Fruit fly (Drosophila melanogaster): ENCODE measurements around the gene CG11134.

CG11134 gene

DNA sequence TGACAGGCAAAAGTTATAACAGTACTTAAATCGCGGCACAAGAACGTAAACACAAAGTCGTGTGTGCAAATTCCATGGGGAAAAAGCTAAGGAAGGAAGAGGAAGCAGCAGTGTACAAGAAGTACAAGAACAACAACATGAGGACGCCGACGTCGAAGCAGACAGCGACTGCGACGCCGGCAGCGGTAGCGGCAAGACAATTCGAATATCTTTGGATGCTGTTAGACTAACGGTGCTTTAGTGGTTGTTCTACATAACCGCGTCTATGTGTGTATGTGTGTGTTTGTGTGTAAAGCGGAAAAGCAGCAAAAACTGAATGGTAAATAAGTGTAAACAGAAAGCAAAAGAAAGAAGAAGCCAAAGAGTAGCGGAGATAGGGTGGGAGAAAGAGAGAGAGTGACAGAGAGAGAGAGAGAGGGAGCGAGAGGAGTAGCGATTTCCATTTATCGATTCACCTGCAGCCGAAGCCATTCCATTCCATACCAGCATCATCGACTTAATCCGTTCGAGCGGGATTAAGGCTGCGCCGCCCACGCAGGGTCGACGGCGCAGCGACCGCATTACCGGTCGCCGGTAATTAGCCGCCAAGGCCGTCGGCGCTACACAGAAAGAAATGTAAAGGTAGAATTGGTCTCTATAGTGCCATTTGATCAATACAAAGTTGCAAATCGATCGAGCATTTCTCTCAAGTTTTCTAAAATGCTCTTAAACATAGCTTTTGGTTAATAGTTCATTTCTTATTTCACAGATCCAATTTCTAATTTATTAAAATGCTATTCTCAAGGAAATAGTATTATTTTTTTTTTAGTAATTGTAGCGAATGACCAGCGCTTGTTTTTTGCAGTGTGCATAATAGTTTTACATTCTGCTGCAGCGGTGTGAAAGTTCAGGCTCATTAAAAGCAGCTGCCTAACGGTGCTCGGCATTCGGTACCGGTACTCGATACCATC, 46.5 kb downstream of the CG11134 start (continued):
- no peak for TF ChIP-seq CG8089 (GFP tag; optimal IDR thresholded peaks at IDR 0.05)
- peak; percentile 10; the same call in 1 of the 2 replicates for TF ChIP-seq CG32772 (GFP tag; IDR thresholded peaks at IDR 0.05)
- TF ChIP-seq CG4617 (GFP tag; optimal IDR thresholded peaks at IDR 0.05; ENCODE audit: borderline replicate concordance): no peak
- no peak for TF ChIP-seq sqz (GFP tag; optimal IDR thresholded peaks at IDR 0.05)
- no peak for TF ChIP-seq sima (GFP tag; optimal IDR thresholded peaks at IDR 0.05)
- TF ChIP-seq Mes4 (GFP tag; optimal IDR thresholded peaks at IDR 0.05): no peak
- peak; percentile 73 for TF ChIP-seq CG31441 (GFP tag; IDR thresholded peaks at IDR 0.05)
- TF ChIP-seq Sox100B (GFP tag; optimal IDR thresholded peaks at IDR 0.05): peak; percentile 71
- TF ChIP-seq Lhr (GFP tag; optimal IDR thresholded peaks at IDR 0.05): peak; percentile 21
- TF ChIP-seq fu2 (GFP tag; optimal IDR thresholded peaks at IDR 0.05): no peak
- no peak for TF ChIP-seq jigr1 (GFP tag; IDR thresholded peaks at IDR 0.05)
- peak; percentile 40 for TF ChIP-seq nerfin-1 (tag; optimal IDR thresholded peaks at IDR 0.05)
- TF ChIP-seq Elba2 (GFP tag; optimal IDR thresholded peaks at IDR 0.05): no peak
- no peak for TF ChIP-seq dimm (GFP tag; IDR thresholded peaks at IDR 0.05)
- TF ChIP-seq tx (GFP tag; optimal IDR thresholded peaks at IDR 0.05): no peak
- TF ChIP-seq CG12659 (GFP tag; optimal IDR thresholded peaks at IDR 0.05): peak; percentile 30
- peak; percentile 24 for TF ChIP-seq CG6654 (GFP tag; optimal IDR thresholded peaks at IDR 0.05)
- TF ChIP-seq NC2β (GFP tag; optimal IDR thresholded peaks at IDR 0.05): no peak
- no peak for TF ChIP-seq CG13123 (GFP tag; optimal IDR thresholded peaks at IDR 0.05)
- TF ChIP-seq CrebB (tag; optimal IDR thresholded peaks at IDR 0.05): no peak
- TF ChIP-seq Jarid2 (GFP tag; optimal IDR thresholded peaks at IDR 0.05): no peak
- TF ChIP-seq bowl (GFP tag; IDR thresholded peaks at IDR 0.05): no peak
- TF ChIP-seq Bgb (GFP tag; IDR thresholded peaks at IDR 0.05; ENCODE audit: partially characterized antibody): no peak
- peak; percentile 25 for TF ChIP-seq gcm (GFP tag; optimal IDR thresholded peaks at IDR 0.05)
- no peak for TF ChIP-seq CG4282 (GFP tag; optimal IDR thresholded peaks at IDR 0.05)
- TF ChIP-seq run (tag; optimal IDR thresholded peaks at IDR 0.05): no peak
- TF ChIP-seq CG11093 (GFP tag; IDR thresholded peaks at IDR 0.05): no peak
- no peak for TF ChIP-seq MTF-1 (GFP tag; optimal IDR thresholded peaks at IDR 0.05; ENCODE audit: borderline replicate concordance)
- no peak for TF ChIP-seq CG43689 (GFP tag; IDR thresholded peaks at IDR 0.05)
- TF ChIP-seq CG13775 (GFP tag; optimal IDR thresholded peaks at IDR 0.05): peak; percentile 16
- no peak for TF ChIP-seq hkb (optimal IDR thresholded peaks at IDR 0.05)
- peak; percentile 59 for TF ChIP-seq hkb (GFP tag; IDR thresholded peaks at IDR 0.05)
- TF ChIP-seq chm (GFP tag; IDR thresholded peaks at IDR 0.05): no peak
- no peak for TF ChIP-seq Rx (GFP tag; IDR thresholded peaks at IDR 0.05)
- TF ChIP-seq GATAe (GFP tag; conservative IDR thresholded peaks at IDR 0.05): no peak
- peak; percentile 58 for TF ChIP-seq CG7556 (GFP tag; optimal IDR thresholded peaks at IDR 0.05)
- TF ChIP-seq NC2α (GFP tag; optimal IDR thresholded peaks at IDR 0.05): no peak
- TF ChIP-seq ham (GFP tag; IDR thresholded peaks at IDR 0.05): no peak
- TF ChIP-seq nmo (GFP tag; optimal IDR thresholded peaks at IDR 0.05): peak; percentile 56
- peak; percentile 94 for TF ChIP-seq Adf1 (GFP tag; IDR thresholded peaks at IDR 0.05)
- TF ChIP-seq HLHmδ (GFP tag; optimal IDR thresholded peaks at IDR 0.05): no peak
- peak; percentile 44 for TF ChIP-seq CG2120 (GFP tag; optimal IDR thresholded peaks at IDR 0.05)
- TF ChIP-seq bigmax (GFP tag; optimal IDR thresholded peaks at IDR 0.05): no peak
- TF ChIP-seq CG12071 (GFP tag; optimal IDR thresholded peaks at IDR 0.05): no peak
- TF ChIP-seq grn (GFP tag; optimal IDR thresholded peaks at IDR 0.05): no peak
- no peak for TF ChIP-seq Scr (GFP tag; IDR thresholded peaks at IDR 0.05; ENCODE audit: partially characterized antibody)
- peak in 1 of 3 experiments; percentile 56 for TF ChIP-seq lola (GFP tag; optimal IDR thresholded peaks at IDR 0.05)
- no peak for TF ChIP-seq CG7987 (GFP tag; optimal IDR thresholded peaks at IDR 0.05)
- TF ChIP-seq Dref (GFP tag; IDR thresholded peaks at IDR 0.05): no peak

All from whole organism, embryonic.